Fruit fly (Drosophila melanogaster) whole organism, prepupa: Measurements from ENCODE around the gene CG10226.

Experiments
- CG15336 ChIP-seq: fragments of 200-800 bp; sonication (Bioruptor generic); IDR thresholded peaks from 2 replicates; pipeline ENCODE4 v1.3.6; 2022; ENCODE audit warnings: missing biosample characterization, missing genetic modification characterization
- CG3919 ChIP-seq: fragments of 200-800 bp; sonication (Bioruptor generic); optimal IDR thresholded peaks from 3 replicates; lab custom pipeline; 2016; ENCODE audit warnings: missing biosample characterization, missing genetic modification characterization
- CG8119 ChIP-seq: fragments of 200-800 bp; sonication (Bioruptor generic); IDR thresholded peaks from 3 replicates; pipeline ENCODE4 v1.3.6; 2022; ENCODE audit warnings: missing biosample characterization, missing genetic modification characterization
- Eip93F ChIP-seq: fragments of 200-800 bp; sonication (Bioruptor generic); optimal IDR thresholded peaks from 2 replicates; lab custom pipeline; 2016; ENCODE audit warnings: missing biosample characterization, mild to moderate bottlenecking, missing genetic modification characterization
- Lpt ChIP-seq: fragments of 200-800 bp; sonication (Bioruptor generic); optimal IDR thresholded peaks from 3 replicates; lab custom pipeline; 2016; ENCODE audit warnings: missing biosample characterization, missing genetic modification characterization
- OdsH ChIP-seq: fragments of 200-800 bp; sonication (Bioruptor generic); optimal IDR thresholded peaks from 3 replicates; lab custom pipeline; 2016; ENCODE audit warnings: missing biosample characterization, missing genetic modification characterization
- Sox102F ChIP-seq: fragments of 200-800 bp; sonication (Bioruptor generic); optimal IDR thresholded peaks from 2 replicates; lab custom pipeline; 2016; ENCODE audit warnings: missing biosample characterization, mild to moderate bottlenecking, missing genetic modification characterization
- Sox14 ChIP-seq: fragments of 200-800 bp; sonication (Bioruptor generic); optimal IDR thresholded peaks from 3 replicates; lab custom pipeline; 2016; ENCODE audit warnings: missing biosample characterization, missing genetic modification characterization
- achi ChIP-seq: fragments of 200-800 bp; sonication (Bioruptor generic); optimal IDR thresholded peaks from 3 replicates; lab custom pipeline; 2016; ENCODE audit warnings: missing biosample characterization, missing genetic modification characterization
- cyc ChIP-seq: fragments of 200-800 bp; sonication (Bioruptor generic); optimal IDR thresholded peaks from 3 replicates; lab custom pipeline; 2016; ENCODE audit warnings: missing biosample characterization, missing genetic modification characterization
- eg ChIP-seq: fragments of 200-800 bp; sonication (Bioruptor generic); IDR thresholded peaks from 3 replicates; pipeline ENCODE4 v1.3.6; 2022; ENCODE audit warnings: missing biosample characterization, missing genetic modification characterization
- esn ChIP-seq: fragments of 200-800 bp; sonication (Bioruptor generic); optimal IDR thresholded peaks from 2 replicates; lab custom pipeline; 2016; ENCODE audit warnings: missing biosample characterization, mild to moderate bottlenecking, missing genetic modification characterization, moderate library complexity
- vri ChIP-seq: fragments of 200-800 bp; sonication (Bioruptor generic); optimal IDR thresholded peaks from 3 replicates; lab custom pipeline; 2016; ENCODE audit warnings: missing biosample characterization, mild to moderate bottlenecking, missing genetic modification characterization

DNA sequence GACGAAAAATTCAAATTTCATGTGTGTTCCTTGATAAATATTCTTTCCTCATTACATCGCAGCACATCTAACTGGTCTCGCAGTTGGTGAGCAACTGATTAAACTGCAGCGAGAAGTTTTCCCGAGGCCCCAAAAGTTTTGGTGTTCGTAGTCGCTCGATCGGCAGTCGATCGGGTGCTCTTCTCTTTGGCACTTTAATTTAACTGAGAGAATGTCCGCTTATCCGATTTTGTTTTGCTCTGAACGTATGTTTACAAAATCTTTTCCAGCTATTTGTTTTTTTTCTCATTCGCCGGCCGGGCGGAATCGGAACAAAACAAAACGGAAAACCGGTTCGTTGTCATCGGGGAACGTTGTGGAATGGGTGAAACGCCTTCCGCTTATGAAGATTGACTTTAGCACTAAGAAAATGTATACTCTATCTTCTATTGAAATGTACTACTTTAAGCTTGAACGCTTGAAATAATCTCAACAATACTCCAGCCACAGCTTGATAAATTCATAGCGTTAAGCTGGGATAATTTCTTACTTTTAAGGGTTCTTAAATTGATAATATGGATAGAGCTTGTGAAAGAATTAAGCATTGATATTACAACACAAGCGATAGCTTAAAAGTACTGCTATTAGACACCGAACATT lies 21.2 kb downstream of the CG10226 start:
- peak; percentile 8 for TF ChIP-seq Sox102F (GFP tag; lab: Kevin White, UChicago)
- TF ChIP-seq Sox14 (GFP tag; lab: Kevin White, UChicago): no peak
- TF ChIP-seq eg: peak; percentile 45; the same call in 1 of the 3 replicates
- no peak for TF ChIP-seq cyc (GFP tag; lab: Kevin White, UChicago)
- TF ChIP-seq esn: no peak
- peak; percentile 49; the same call in 2 of the 3 replicates for TF ChIP-seq CG8119 (GFP tag; lab: Robert Waterston, UW)
- TF ChIP-seq vri (GFP tag; lab: Kevin White, UChicago): no peak
- TF ChIP-seq Eip93F (GFP tag; lab: Kevin White, UChicago): no peak
- no peak for TF ChIP-seq achi (GFP tag; lab: Kevin White, UChicago)
- no peak for TF ChIP-seq Lpt (GFP tag; lab: Kevin White, UChicago)
- no peak for TF ChIP-seq OdsH (GFP tag; lab: Kevin White, UChicago)
- TF ChIP-seq CG15336: peak; percentile 66; the same call in 1 of the 2 replicates
- TF ChIP-seq CG3919: no peak
